Worm (Caenorhabditis elegans) whole organism, L2 larva: Measurements from ENCODE around the gene srd-50.
"Not testable (repeated sequence)": the region's sequence is repeated elsewhere in the genome, so short reads cannot be mapped to it uniquely, and the experiment has no call there.

ENCODE experiments used
- C34F6.9 ChIP-seq: fragments of 150-350 bp; optimal IDR thresholded peaks from 2 replicates; lab custom pipeline; 2014; ENCODE audit warnings: missing biosample characterization, missing genetic modification characterization
- F13H6.1 ChIP-seq: sonication (generic microtip); optimal IDR thresholded peaks from 2 replicates; lab custom pipeline; 2016; ENCODE audit warnings: missing genetic modification characterization, missing compliant biosample characterization
- Y55F3AM.14 ChIP-seq: fragments of 200-800 bp; sonication (Bioruptor generic); optimal IDR thresholded peaks from 2 replicates; lab custom pipeline; 2018; ENCODE audit warnings: mild to moderate bottlenecking, missing genetic modification characterization, missing compliant biosample characterization
- ZK546.5 ChIP-seq: sonication (generic microtip); optimal IDR thresholded peaks from 2 replicates; lab custom pipeline; 2017; ENCODE audit warnings: missing biosample characterization, missing genetic modification characterization
- ceh-82 ChIP-seq: fragments of 150-350 bp; optimal IDR thresholded peaks from 2 replicates; lab custom pipeline; 2014; ENCODE audit warnings: missing biosample characterization, missing genetic modification characterization
- crh-2 ChIP-seq: sonication (generic microtip); optimal IDR thresholded peaks from 2 replicates; lab custom pipeline; 2017; ENCODE audit warnings: missing biosample characterization, missing genetic modification characterization
- egl-27 ChIP-seq: sonication (generic microtip); optimal IDR thresholded peaks from 3 replicates; lab custom pipeline; 2017; ENCODE audit warnings: missing biosample characterization, missing genetic modification reagents, missing genetic modification characterization
- elt-1 ChIP-seq: fragments of 150-350 bp; optimal IDR thresholded peaks from 2 replicates; lab custom pipeline; 2014; ENCODE audit warnings: missing biosample characterization, missing genetic modification characterization
- elt-3 ChIP-seq: sonication (generic microtip); optimal IDR thresholded peaks from 2 replicates; lab custom pipeline; 2017; ENCODE audit warnings: missing biosample characterization, missing genetic modification characterization
- fos-1 ChIP-seq: fragments of 150-350 bp; optimal IDR thresholded peaks from 2 replicates; lab custom pipeline; 2014; ENCODE audit warnings: missing biosample characterization, missing genetic modification characterization
- gmeb-1 ChIP-seq: fragments of 150-350 bp; optimal IDR thresholded peaks from 2 replicates; lab custom pipeline; 2014; ENCODE audit warnings: missing biosample characterization, missing genetic modification characterization
- lin-11 ChIP-seq: fragments of 150-350 bp; sonication (generic microtip); optimal IDR thresholded peaks from 2 replicates; lab custom pipeline; 2014; ENCODE audit warnings: missing biosample characterization, missing genetic modification characterization, inconsistent platforms, mixed read lengths
- lsy-2 ChIP-seq, 2 experiments: fragments of 150-350 bp in 1 of 2; sonication (generic microtip) in 1 of 2; optimal IDR thresholded peaks; 2 replicates each; lab custom pipeline; 2014 to 2017; ENCODE audit warnings: missing biosample characterization in 2 of 2, missing genetic modification characterization in 2 of 2
- mdl-1 ChIP-seq, 2 experiments: fragments of 150-350 bp in 1 of 2; sonication (generic microtip) in 1 of 2; optimal IDR thresholded peaks; 2 replicates each; lab custom pipeline; 2017; ENCODE audit warnings: missing biosample characterization in 2 of 2, missing genetic modification characterization in 2 of 2
- nhr-11 ChIP-seq: fragments of 150-350 bp; optimal IDR thresholded peaks from 2 replicates; lab custom pipeline; 2014; ENCODE audit warnings: missing biosample characterization, missing genetic modification characterization
- nhr-12 ChIP-seq: fragments of 150-350 bp; optimal IDR thresholded peaks from 2 replicates; lab custom pipeline; 2014; ENCODE audit warnings: missing biosample characterization, missing genetic modification characterization
- nhr-129 ChIP-seq: fragments of 150-350 bp; optimal IDR thresholded peaks from 2 replicates; lab custom pipeline; 2014; ENCODE audit warnings: missing biosample characterization, missing genetic modification characterization
- nhr-21 ChIP-seq: fragments of 150-350 bp; optimal IDR thresholded peaks from 2 replicates; lab custom pipeline; 2014; ENCODE audit warnings: missing biosample characterization, missing genetic modification characterization
- nhr-6 ChIP-seq: fragments of 150-350 bp; optimal IDR thresholded peaks from 2 replicates; lab custom pipeline; 2014; ENCODE audit warnings: missing biosample characterization, missing genetic modification characterization
- nhr-77 ChIP-seq: fragments of 150-350 bp; optimal IDR thresholded peaks from 2 replicates; lab custom pipeline; 2014; ENCODE audit warnings: missing biosample characterization, missing genetic modification characterization
- peb-1 ChIP-seq: fragments of 150-350 bp; optimal IDR thresholded peaks from 2 replicates; lab custom pipeline; 2014; ENCODE audit warnings: missing biosample characterization, missing genetic modification characterization
- sma-3 ChIP-seq: sonication (generic microtip); optimal IDR thresholded peaks from 2 replicates; lab custom pipeline; 2016; ENCODE audit warnings: missing genetic modification reagents, missing genetic modification characterization, missing compliant biosample characterization
- sma-9 ChIP-seq, 2 experiments: fragments of 150-350 bp in 1 of 2; sonication (generic microtip) in 1 of 2; optimal IDR thresholded peaks; 2 replicates each; lab custom pipeline; 2014 to 2016; ENCODE audit warnings: missing genetic modification characterization in 2 of 2, mild to moderate bottlenecking in 1 of 2, missing biosample characterization in 1 of 2, missing compliant biosample characterization in 1 of 2, missing genetic modification reagents in 1 of 2, moderate library complexity in 1 of 2
- snpc-4 ChIP-seq: fragments of 150-350 bp; optimal IDR thresholded peaks from 2 replicates; lab custom pipeline; 2014; ENCODE audit warnings: missing biosample characterization, missing genetic modification characterization
- unc-55 ChIP-seq: fragments of 150-350 bp; sonication (generic microtip); optimal IDR thresholded peaks from 3 replicates; lab custom pipeline; 2014; ENCODE audit warnings: missing biosample characterization, missing genetic modification reagents, missing genetic modification characterization

srd-50 gene

DNA sequence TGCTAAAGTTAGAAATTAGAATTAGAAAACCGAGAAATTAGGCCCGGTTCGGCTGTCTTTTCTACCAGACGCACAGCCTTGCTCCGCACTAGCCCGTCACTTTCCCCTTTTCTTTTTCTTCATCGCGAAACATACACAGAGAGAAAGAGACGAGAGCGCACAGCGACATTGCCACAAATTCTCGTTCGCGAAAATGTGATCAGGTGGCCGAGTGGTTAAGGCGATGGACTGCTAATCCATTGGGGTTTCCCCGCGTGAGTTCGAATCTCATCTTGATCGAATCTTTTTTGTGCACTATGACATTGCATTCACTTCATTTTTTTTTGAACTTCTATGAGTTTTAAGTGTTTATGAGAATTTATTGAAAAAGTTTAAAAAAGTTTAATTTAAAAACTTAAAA, 39.2 kb downstream of the srd-50 start:
- TF ChIP-seq fos-1 (tag; lab: Kevin White, UChicago) = peak; percentile 45
- no peak for TF ChIP-seq nhr-11 (tag; lab: Kevin White, UChicago)
- TF ChIP-seq lsy-2 (tag; optimal IDR thresholded peaks at IDR 0.05; lab: Kevin White, UChicago) = no peak
- peak; percentile 60 for TF ChIP-seq crh-2 (tag; lab: Kevin White, UChicago)
- TF ChIP-seq sma-9 (GFP tag; optimal IDR thresholded peaks at IDR 0.05; lab: Kevin White, UChicago) = peak; percentile 62
- no peak for TF ChIP-seq sma-9 (tag; optimal IDR thresholded peaks at IDR 0.05; lab: Kevin White, UChicago)
- TF ChIP-seq ZK546.5 = no peak
- peak; percentile 45 for TF ChIP-seq unc-55 (GFP tag; lab: Kevin White, UChicago)
- TF ChIP-seq F13H6.1 (tag; lab: Kevin White, UChicago) = peak; percentile 47
- TF ChIP-seq snpc-4 = peak; percentile 3
- no peak for TF ChIP-seq mdl-1 (tag; optimal IDR thresholded peaks at IDR 0.05; lab: Kevin White, UChicago)
- peak; percentile 75 for TF ChIP-seq nhr-129
- TF ChIP-seq sma-3 (GFP tag; lab: Kevin White, UChicago) = peak; percentile 31
- peak; percentile 35 for TF ChIP-seq gmeb-1 (tag; lab: Kevin White, UChicago)
- peak; percentile 13 for TF ChIP-seq lin-11
- TF ChIP-seq nhr-12 (tag; lab: Kevin White, UChicago) = no peak
- peak; percentile 51 for TF ChIP-seq nhr-21

DNA sequence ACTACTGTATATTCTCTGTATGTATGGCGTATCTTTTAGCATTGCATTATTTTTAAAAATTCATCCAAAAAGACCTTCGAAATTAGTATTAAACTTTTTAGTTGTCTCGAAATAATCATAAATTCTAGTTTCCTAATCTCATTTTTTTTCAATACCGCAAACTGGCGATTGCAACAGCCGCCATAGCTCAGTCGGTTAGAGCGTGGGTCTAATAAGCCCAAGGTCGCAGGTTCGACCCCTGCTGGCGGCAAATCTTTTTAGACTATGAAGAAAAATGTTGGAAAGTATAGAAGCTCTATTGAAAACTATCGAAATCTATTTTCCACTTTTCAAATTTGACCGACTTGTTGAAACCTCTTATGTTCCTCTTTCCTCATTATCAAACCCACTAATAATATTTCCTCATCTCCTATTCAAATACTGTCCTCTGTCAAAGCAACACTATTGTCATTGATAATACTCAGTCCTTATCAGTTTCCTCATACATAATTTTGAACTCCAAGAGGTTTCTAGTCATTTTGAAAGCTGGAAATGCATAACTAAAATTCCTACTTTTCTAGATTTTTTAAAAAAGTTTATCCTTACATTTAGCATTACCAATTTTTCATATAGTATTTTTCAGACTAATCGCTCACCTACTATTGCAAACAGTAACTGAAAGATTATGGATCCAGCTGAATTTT, 45.7 kb downstream of the srd-50 start, which contains the start of gene jmjd-3.3:
Gene jmjd-3.3, plus strand, starts transcription at position 633 of the 683 bp plus-strand sequence.
- TF ChIP-seq peb-1 (tag; lab: Kevin White, UChicago) (no peak), gmeb-1 (tag; lab: Kevin White, UChicago) (no peak), elt-1 (tag; lab: Kevin White, UChicago) (no peak), Y55F3AM.14 (GFP tag; lab: Kevin White, UChicago) (no peak), nhr-6 (tag; lab: Kevin White, UChicago) (no peak)

DNA sequence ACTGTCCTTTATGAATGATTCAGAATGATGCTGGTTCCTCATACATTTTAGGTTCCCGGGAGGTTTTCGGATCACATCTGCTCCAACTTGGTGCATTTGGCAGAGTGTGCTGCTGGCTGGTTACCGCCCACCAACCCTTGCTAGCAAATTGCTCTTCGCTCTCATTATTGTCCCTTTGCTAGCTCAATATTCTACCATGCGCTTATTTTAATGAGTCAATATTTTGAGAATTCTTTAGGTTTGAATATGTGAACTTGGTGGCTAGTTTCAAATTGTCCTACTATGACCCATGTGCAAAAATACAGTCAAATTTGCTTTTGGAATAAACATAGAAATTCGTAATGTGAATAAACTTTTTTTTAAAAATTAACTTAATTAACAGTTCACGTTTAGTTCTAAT, 46.5 kb downstream of the srd-50 start:
- TF ChIP-seq C34F6.9 (tag; lab: Kevin White, UChicago) = no peak

- not testable (repeated sequence) for TF ChIP-seq crh-2 (tag; lab: Kevin White, UChicago); nhr-77; egl-27 (tag; lab: Kevin White, UChicago)
These were observed 50.2 kb downstream of the srd-50 start, which contains the start of gene C29F7.10 for ce11 chrX:13431388-13431787. Gene C29F7.10 (minus strand): TSS chrX:13431488.

DNA sequence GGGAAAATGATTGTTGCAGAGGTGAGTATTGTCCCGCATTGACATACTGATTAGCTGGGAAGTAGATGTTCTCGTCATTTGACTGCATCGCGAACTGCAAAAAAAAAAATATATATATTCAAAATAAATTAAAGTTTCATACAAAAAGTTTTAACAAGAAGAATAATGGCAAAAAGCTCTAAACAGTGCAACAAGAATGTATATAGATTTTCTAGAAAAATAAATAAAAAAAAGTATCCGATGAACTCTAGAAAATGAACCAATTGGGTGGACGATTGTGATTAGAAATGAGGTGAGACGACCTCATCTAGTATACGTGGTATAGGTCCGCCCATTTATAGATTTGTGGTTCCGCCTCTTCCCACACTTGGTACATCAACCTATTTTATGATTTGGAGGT, 52.8 kb downstream of the srd-50 start, which contains the start of gene fkh-4:
Gene fkh-4, minus strand, starts transcription at position 101 of the 400 bp plus-strand sequence.
- TF ChIP-seq fos-1, ceh-82, elt-3 (tag; lab: Kevin White, UChicago): not testable (repeated sequence)
